Fruit fly (Drosophila melanogaster) whole organism, embryonic: ENCODE data around the gene CG43088.

Experiments used
- CG12391 ChIP-seq: fragments of 200-800 bp; sonication (Bioruptor generic); optimal IDR thresholded peaks from 3 replicates; lab custom pipeline; 2018; ENCODE audit warnings: missing biosample characterization, mild to moderate bottlenecking, missing genetic modification characterization, moderate library complexity
- CG12769 ChIP-seq: fragments of 200-800 bp; sonication (Bioruptor generic); optimal IDR thresholded peaks from 2 replicates; lab custom pipeline; 2019; ENCODE audit warnings: missing biosample characterization, mild to moderate bottlenecking, missing genetic modification characterization, moderate library complexity
- CG14441 ChIP-seq: fragments of 200-800 bp; sonication (Bioruptor generic); IDR thresholded peaks from 2 replicates; pipeline ENCODE4 v1.3.6; 2022; ENCODE audit warnings: missing biosample characterization, missing genetic modification characterization
- CG16863 ChIP-seq: fragments of 200-800 bp; sonication (Bioruptor generic); optimal IDR thresholded peaks from 3 replicates; lab custom pipeline; 2016; ENCODE audit warnings: missing biosample characterization, missing genetic modification characterization
- CG17359 ChIP-seq: fragments of 200-800 bp; sonication (Bioruptor generic); optimal IDR thresholded peaks from 3 replicates; lab custom pipeline; 2018; ENCODE audit warnings: missing biosample characterization, mild to moderate bottlenecking, missing genetic modification characterization, moderate library complexity
- CG2678 ChIP-seq: fragments of 200-800 bp; sonication (Bioruptor generic); optimal IDR thresholded peaks from 3 replicates; lab custom pipeline; 2019; ENCODE audit warnings: missing biosample characterization, mild to moderate bottlenecking, missing genetic modification characterization, moderate library complexity
- CG2875 ChIP-seq: fragments of 200-800 bp; sonication (Bioruptor generic); optimal IDR thresholded peaks from 2 replicates; lab custom pipeline; 2017; ENCODE audit warnings: missing biosample characterization, mild to moderate bottlenecking, missing genetic modification characterization, missing genetic modification reagents
- CG2889 ChIP-seq: fragments of 200-800 bp; sonication (Bioruptor generic); IDR thresholded peaks from 3 replicates; pipeline ENCODE4 v1.3.6; 2022; ENCODE audit warnings: missing biosample characterization, missing genetic modification characterization
- CG30431 ChIP-seq: fragments of 200-800 bp; sonication (Bioruptor generic); optimal IDR thresholded peaks from 2 replicates; lab custom pipeline; 2017; ENCODE audit warnings: missing biosample characterization, missing genetic modification characterization
- CG31388 ChIP-seq: fragments of 200-800 bp; sonication (Bioruptor generic); optimal IDR thresholded peaks from 2 replicates; lab custom pipeline; 2016; ENCODE audit warnings: missing biosample characterization, missing genetic modification characterization
- CG43689 ChIP-seq: fragments of 200-800 bp; sonication (Bioruptor generic); IDR thresholded peaks from 2 replicates; pipeline ENCODE4 v1.3.6; 2022; ENCODE audit warnings: missing biosample characterization, missing genetic modification characterization
- CG4707 ChIP-seq: fragments of 200-800 bp; sonication (Bioruptor generic); optimal IDR thresholded peaks from 2 replicates; lab custom pipeline; 2018; ENCODE audit warnings: missing biosample characterization, mild to moderate bottlenecking, missing genetic modification characterization, moderate library complexity
- CG6689 ChIP-seq: fragments of 200-800 bp; sonication (Bioruptor generic); IDR thresholded peaks from 2 replicates; pipeline ENCODE4 v1.3.6; 2022; ENCODE audit warnings: missing biosample characterization, missing genetic modification characterization
- CG7556 ChIP-seq: fragments of 200-800 bp; sonication (Bioruptor generic); optimal IDR thresholded peaks from 2 replicates; lab custom pipeline; 2017; ENCODE audit warnings: missing biosample characterization, mild to moderate bottlenecking, missing genetic modification characterization
- CG7745 ChIP-seq: fragments of 200-800 bp; sonication (Bioruptor generic); optimal IDR thresholded peaks from 2 replicates; lab custom pipeline; 2018; ENCODE audit warnings: missing biosample characterization, mild to moderate bottlenecking, missing genetic modification characterization, moderate library complexity
- CG7987 ChIP-seq: fragments of 200-800 bp; sonication (Bioruptor generic); optimal IDR thresholded peaks from 2 replicates; lab custom pipeline; 2018; ENCODE audit warnings: missing biosample characterization, mild to moderate bottlenecking, missing genetic modification characterization, moderate library complexity
- CG8089 ChIP-seq: fragments of 200-800 bp; sonication (Bioruptor generic); optimal IDR thresholded peaks from 3 replicates; lab custom pipeline; 2016; ENCODE audit warnings: missing biosample characterization, missing genetic modification characterization
- CG8290 ChIP-seq, 3 experiments: fragments of 200-800 bp; sonication (Bioruptor generic); optimal IDR thresholded peaks; 2 replicates each; lab custom pipeline; 2016 to 2019; ENCODE audit warnings: missing biosample characterization in 3 of 3, missing genetic modification characterization in 3 of 3, mild to moderate bottlenecking in 2 of 3, moderate library complexity in 1 of 3
- CG8944 ChIP-seq: fragments of 200-800 bp; sonication (Bioruptor generic); optimal IDR thresholded peaks from 3 replicates; lab custom pipeline; 2016; ENCODE audit warnings: missing biosample characterization, missing genetic modification characterization
- CrebB ChIP-seq: fragments of 200-800 bp; sonication (Bioruptor generic); optimal IDR thresholded peaks from 3 replicates; lab custom pipeline; 2018; ENCODE audit warnings: missing biosample characterization, mild to moderate bottlenecking, missing genetic modification characterization
- E2f1 ChIP-seq: fragments of 200-800 bp; sonication (Bioruptor generic); IDR thresholded peaks from 2 replicates; pipeline ENCODE4 v1.3.6; 2022; ENCODE audit warnings: missing biosample characterization, missing genetic modification characterization
- Ets97D ChIP-seq: fragments of 200-800 bp; sonication (Bioruptor generic); optimal IDR thresholded peaks from 3 replicates; lab custom pipeline; 2016; ENCODE audit warnings: missing biosample characterization, missing genetic modification characterization
- Hand ChIP-seq: fragments of 200-800 bp; sonication (Bioruptor generic); optimal IDR thresholded peaks from 2 replicates; lab custom pipeline; 2017; ENCODE audit warnings: mild to moderate bottlenecking, missing biosample characterization, missing genetic modification reagents, missing genetic modification characterization
- Hsf ChIP-seq: fragments of 200-800 bp; sonication (Bioruptor generic); optimal IDR thresholded peaks from 3 replicates; lab custom pipeline; 2016; ENCODE audit warnings: missing biosample characterization, missing genetic modification characterization
- NC2α ChIP-seq: fragments of 200-800 bp; sonication (Bioruptor generic); optimal IDR thresholded peaks from 2 replicates; lab custom pipeline; 2016; ENCODE audit warnings: missing biosample characterization, missing genetic modification characterization
- Rx ChIP-seq: fragments of 200-800 bp; sonication (Bioruptor generic); IDR thresholded peaks from 2 replicates; pipeline ENCODE4 v1.3.6; 2022; ENCODE audit warnings: missing biosample characterization, missing genetic modification characterization
- Sin3A ChIP-seq: fragments of >200 bp; optimal IDR thresholded peaks from 2 replicates; lab custom pipeline; 2018
- Sox102F ChIP-seq: fragments of 200-800 bp; sonication (Bioruptor generic); optimal IDR thresholded peaks from 2 replicates; lab custom pipeline; 2018; ENCODE audit warnings: missing biosample characterization, mild to moderate bottlenecking, missing genetic modification characterization, moderate library complexity
- Taf1 ChIP-seq: fragments of 200-800 bp; sonication (Bioruptor generic); IDR thresholded peaks from 2 replicates; pipeline ENCODE4 v1.3.6; 2022; ENCODE audit warnings: missing biosample characterization, missing genetic modification characterization
- Tbp ChIP-seq: fragments of >200 bp; optimal IDR thresholded peaks from 2 replicates; lab custom pipeline; 2018; ENCODE audit warnings: missing biosample characterization, missing genetic modification characterization
- dimm ChIP-seq: fragments of 200-800 bp; sonication (Bioruptor generic); IDR thresholded peaks from 2 replicates; pipeline ENCODE4 v1.3.6; 2022; ENCODE audit warnings: missing biosample characterization, missing genetic modification characterization
- ewg ChIP-seq: fragments of 200-800 bp; sonication (Bioruptor generic); optimal IDR thresholded peaks from 3 replicates; lab custom pipeline; 2017; ENCODE audit warnings: mild to moderate bottlenecking, missing biosample characterization, missing genetic modification reagents, missing genetic modification characterization
- fd64A ChIP-seq: fragments of 200-800 bp; sonication (Bioruptor generic); optimal IDR thresholded peaks from 3 replicates; lab custom pipeline; 2018; ENCODE audit warnings: missing biosample characterization, mild to moderate bottlenecking, missing genetic modification characterization
- gce ChIP-seq: fragments of 200-800 bp; sonication (Bioruptor generic); IDR thresholded peaks from 3 replicates; pipeline ENCODE4 v1.3.6; 2022; ENCODE audit warnings: missing biosample characterization, missing genetic modification characterization
- h ChIP-seq: fragments of >200 bp; optimal IDR thresholded peaks from 2 replicates; lab custom pipeline; 2017
- kay ChIP-seq: fragments of 200-800 bp; sonication (Bioruptor generic); optimal IDR thresholded peaks from 2 replicates; lab custom pipeline; 2016; ENCODE audit warnings: missing biosample characterization, missing genetic modification characterization
- lbe ChIP-seq: fragments of 200-800 bp; sonication (Bioruptor generic); optimal IDR thresholded peaks from 2 replicates; lab custom pipeline; 2016; ENCODE audit warnings: missing biosample characterization, mild to moderate bottlenecking, missing genetic modification characterization
- maf-S ChIP-seq: fragments of 200-800 bp; sonication (Bioruptor generic); optimal IDR thresholded peaks from 2 replicates; lab custom pipeline; 2016; ENCODE audit warnings: missing biosample characterization, missing genetic modification characterization
- pho ChIP-seq: fragments of 200-800 bp; sonication (Bioruptor generic); optimal IDR thresholded peaks from 2 replicates; lab custom pipeline; 2016; ENCODE audit warnings: missing biosample characterization, missing genetic modification characterization
- pita ChIP-seq: fragments of 200-800 bp; sonication (Bioruptor generic); optimal IDR thresholded peaks from 2 replicates; lab custom pipeline; 2017; ENCODE audit warnings: missing biosample characterization, mild to moderate bottlenecking, missing genetic modification characterization
- pros ChIP-seq: fragments of 200-800 bp; sonication (Bioruptor generic); optimal IDR thresholded peaks from 3 replicates; lab custom pipeline; 2019; ENCODE audit warnings: missing biosample characterization, mild to moderate bottlenecking, missing genetic modification characterization, moderate library complexity
- ranshi ChIP-seq: fragments of 200-800 bp; sonication (Bioruptor generic); IDR thresholded peaks from 2 replicates; pipeline ENCODE4 v1.3.6; 2022; ENCODE audit warnings: missing biosample characterization, missing genetic modification characterization
- repo ChIP-seq: fragments of 200-800 bp; sonication (Bioruptor generic); optimal IDR thresholded peaks from 2 replicates; lab custom pipeline; 2016; ENCODE audit warnings: missing biosample characterization, missing genetic modification characterization
- ro ChIP-seq: fragments of 200-800 bp; sonication (Bioruptor generic); IDR thresholded peaks from 2 replicates; pipeline ENCODE4 v1.3.6; 2022; ENCODE audit warnings: missing biosample characterization, missing genetic modification characterization
- sc ChIP-seq, 3 experiments: fragments of >200 bp in 2 of 3; fragments of 200-800 bp in 1 of 3; sonication (Bioruptor generic) in 1 of 3; optimal IDR thresholded peaks; 2 replicates in 2 of 3; 3 replicates in 1 of 3; lab custom pipeline; 2017; ENCODE audit warnings: mild to moderate bottlenecking in 1 of 3, missing biosample characterization in 1 of 3, missing genetic modification characterization in 1 of 3, missing genetic modification reagents in 1 of 3
- sd ChIP-seq: fragments of 200-800 bp; sonication (Bioruptor generic); optimal IDR thresholded peaks from 3 replicates; lab custom pipeline; 2018; ENCODE audit warnings: missing biosample characterization, mild to moderate bottlenecking, missing genetic modification characterization, moderate library complexity
- sima ChIP-seq: fragments of 200-800 bp; sonication (Bioruptor generic); optimal IDR thresholded peaks from 2 replicates; lab custom pipeline; 2016; ENCODE audit warnings: missing biosample characterization, missing genetic modification characterization
- tap ChIP-seq: fragments of 200-800 bp; optimal IDR thresholded peaks from 3 replicates; lab custom pipeline; 2019; ENCODE audit warnings: missing biosample characterization, mild to moderate bottlenecking, missing genetic modification characterization, moderate library complexity
- tx ChIP-seq: fragments of 200-800 bp; sonication (Bioruptor generic); optimal IDR thresholded peaks from 2 replicates; lab custom pipeline; 2016; ENCODE audit warnings: missing biosample characterization, missing genetic modification characterization
- vnd ChIP-seq: fragments of 200-800 bp; sonication (Bioruptor generic); IDR thresholded peaks from 3 replicates; pipeline ENCODE4 v1.3.6; 2022; ENCODE audit warnings: missing biosample characterization, missing genetic modification characterization; ENCODE audit not compliant: partially characterized antibody
- zen2 ChIP-seq: fragments of 200-800 bp; sonication (Bioruptor generic); IDR thresholded peaks from 3 replicates; pipeline ENCODE4 v1.3.6; 2022; ENCODE audit warnings: missing biosample characterization, missing genetic modification characterization; ENCODE audit not compliant: partially characterized antibody

The CG43088 gene

DNA sequence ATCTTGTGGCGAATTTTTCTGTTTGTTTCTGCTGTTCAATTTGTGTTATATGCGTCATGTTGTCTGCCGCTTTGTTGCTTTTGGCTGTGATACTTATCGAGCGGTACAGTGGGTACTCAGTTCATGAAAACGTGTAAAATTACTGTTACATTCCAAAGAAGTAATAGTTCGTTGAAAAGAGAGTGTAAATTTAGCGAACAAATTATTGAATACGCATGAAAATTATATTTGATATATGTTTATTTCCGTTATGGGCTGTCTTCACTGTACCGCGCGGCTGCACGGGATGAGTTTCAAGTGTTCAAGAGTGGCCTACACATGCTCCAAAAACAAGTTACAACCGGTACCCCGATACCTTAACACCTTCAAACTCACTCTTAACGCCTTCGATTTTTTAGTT is 13.1 kb upstream of the CG43088 start (continued):
- TF ChIP-seq pita (no peak), Ets97D (GFP tag; lab: Kevin White, UChicago) (peak; percentile 27), kay (GFP tag; lab: Kevin White, UChicago) (peak; percentile 21), maf-S (GFP tag; lab: Kevin White, UChicago) (peak; percentile 26), sima (GFP tag; lab: Kevin White, UChicago) (no peak), ewg (GFP tag; lab: Kevin White, UChicago) (peak; percentile 47), Hand (GFP tag; lab: Kevin White, UChicago) (no peak), NC2α (GFP tag; lab: Kevin White, UChicago) (no peak), CG14441 (GFP tag; lab: Robert Waterston, UW) (peak; percentile 85), vnd (GFP tag; lab: Robert Waterston, UW) (no peak), CG7745 (no peak), CG8290 (GFP tag; optimal IDR thresholded peaks at IDR 0.05; lab: Kevin White, UChicago) (no peak), CG8290 (tag; optimal IDR thresholded peaks at IDR 0.05; lab: Kevin White, UChicago) (peak in 1 of 2 experiments; percentile 91), gce (GFP tag; lab: Robert Waterston, UW) (peak; percentile 75; the same call in 2 of the 3 replicates), CG31388 (GFP tag; lab: Kevin White, UChicago) (peak; percentile 15), Sox102F (GFP tag; lab: Kevin White, UChicago) (peak; percentile 86), zen2 (GFP tag; lab: Robert Waterston, UW) (no peak), CG8944 (GFP tag; lab: Kevin White, UChicago) (peak; percentile 21), CG7556 (GFP tag; lab: Kevin White, UChicago) (peak; percentile 39), fd64A (GFP tag; lab: Kevin White, UChicago) (peak; percentile 39), CG30431 (peak; percentile 10), lbe (GFP tag; lab: Kevin White, UChicago) (peak; percentile 24), CG7987 (GFP tag; lab: Kevin White, UChicago) (no peak), CG2889 (peak; percentile 42; the same call in 1 of the 3 replicates), CG43689 (GFP tag; lab: Robert Waterston, UW) (0 out of 2 replicates have a peak, but pooled peaks have one; percentile 27), Sin3A (no peak), CrebB (tag; lab: Kevin White, UChicago) (peak; percentile 33), tx (GFP tag; lab: Kevin White, UChicago) (peak; percentile 40), ranshi (GFP tag; lab: Robert Waterston, UW) (peak; percentile 68; the same call in 1 of the 2 replicates), pho (no peak), Rx (GFP tag; lab: Robert Waterston, UW) (peak; percentile 65), CG12769 (tag; lab: Kevin White, UChicago) (peak; percentile 81), CG12391 (tag; lab: Kevin White, UChicago) (peak; percentile 72), h (lab: Kevin White, UChicago) (no peak), dimm (GFP tag; lab: Robert Waterston, UW) (peak; percentile 38; the same call in 1 of the 2 replicates), CG2678 (tag; lab: Kevin White, UChicago) (peak; percentile 81), CG6689 (peak; percentile 76), E2f1 (peak; percentile 68), pros (GFP tag; lab: Kevin White, UChicago) (no peak), CG16863 (GFP tag; lab: Kevin White, UChicago) (peak; percentile 63), CG8089 (GFP tag; lab: Kevin White, UChicago) (peak; percentile 32), CG17359 (tag; lab: Kevin White, UChicago) (peak; percentile 82), CG2875 (peak; percentile 60), sd (tag; lab: Kevin White, UChicago) (no peak), Taf1 (GFP tag; lab: Robert Waterston, UW) (no peak), repo (GFP tag; lab: Kevin White, UChicago) (peak; percentile 54), ro (GFP tag; lab: Robert Waterston, UW) (peak; percentile 48; the same call in 1 of the 2 replicates), tap (tag; lab: Kevin White, UChicago) (peak; percentile 80), sc (optimal IDR thresholded peaks at IDR 0.05; lab: Kevin White, UChicago) (no peak), sc (GFP tag; optimal IDR thresholded peaks at IDR 0.05; lab: Kevin White, UChicago) (peak; percentile 30), Hsf (GFP tag; lab: Kevin White, UChicago) (peak; percentile 63), CG4707 (peak; percentile 43), Tbp (GFP tag; lab: Kevin White, UChicago) (no peak)
